Fruit fly (Drosophila melanogaster): Measurements from ENCODE around the gene BicD.
A peak's percentile ranks its signal among the peaks of the same experiment; 100 is the strongest.

Gene BicD

DNA sequence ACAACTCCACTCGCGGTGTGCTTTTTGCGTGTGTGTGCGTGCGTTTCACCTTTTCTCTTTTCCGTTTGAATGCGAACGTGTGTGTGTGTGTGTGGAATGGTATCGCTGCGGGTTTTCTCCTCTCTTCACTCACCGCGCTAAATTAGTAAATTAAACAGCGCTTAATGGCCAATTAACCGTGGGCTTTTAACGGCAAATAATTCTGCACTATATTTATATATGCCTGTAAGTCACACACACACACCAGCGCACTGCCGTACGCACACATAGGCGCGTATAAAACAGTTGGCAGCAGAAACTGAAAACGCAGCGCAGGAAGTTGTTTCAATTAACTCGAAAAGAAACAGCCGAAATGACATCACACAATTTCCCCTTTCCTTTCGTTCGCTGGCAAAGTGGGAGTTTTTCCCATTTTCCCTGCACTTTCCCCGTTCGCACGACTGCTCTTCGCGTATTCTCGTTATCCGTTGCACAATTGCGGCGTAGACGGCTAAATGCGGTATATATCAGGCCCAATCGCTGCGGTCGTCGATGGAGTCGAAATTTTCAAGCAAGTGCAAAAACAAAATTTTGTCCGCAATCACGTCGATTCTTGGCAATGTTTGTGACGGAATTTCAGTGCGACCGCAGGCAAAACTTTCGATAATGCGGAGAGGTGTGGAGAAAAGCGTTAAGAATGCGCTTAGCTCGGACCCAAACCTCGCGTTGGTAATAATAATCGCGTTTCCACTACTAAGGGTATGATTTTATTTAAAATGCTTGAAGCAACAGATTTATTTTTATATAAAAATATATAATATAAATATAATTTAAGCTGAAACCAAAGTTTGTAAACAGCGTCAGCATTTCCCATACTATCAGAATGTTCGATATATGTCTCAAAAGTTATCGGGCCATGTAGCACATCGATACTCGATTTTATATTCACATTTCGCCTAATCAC, at the start of gene BicD:
TSS of gene BicD (minus strand) at position 634 of the 943 bp plus-strand sequence.
- no peak for TF ChIP-seq noc (tag; optimal IDR thresholded peaks at IDR 0.05)

dm6 chr2L:17514090-17514715, 41.2 kb upstream of the BicD start:
- peak; percentile 32 for TF ChIP-seq noc (tag; optimal IDR thresholded peaks at IDR 0.05)

DNA sequence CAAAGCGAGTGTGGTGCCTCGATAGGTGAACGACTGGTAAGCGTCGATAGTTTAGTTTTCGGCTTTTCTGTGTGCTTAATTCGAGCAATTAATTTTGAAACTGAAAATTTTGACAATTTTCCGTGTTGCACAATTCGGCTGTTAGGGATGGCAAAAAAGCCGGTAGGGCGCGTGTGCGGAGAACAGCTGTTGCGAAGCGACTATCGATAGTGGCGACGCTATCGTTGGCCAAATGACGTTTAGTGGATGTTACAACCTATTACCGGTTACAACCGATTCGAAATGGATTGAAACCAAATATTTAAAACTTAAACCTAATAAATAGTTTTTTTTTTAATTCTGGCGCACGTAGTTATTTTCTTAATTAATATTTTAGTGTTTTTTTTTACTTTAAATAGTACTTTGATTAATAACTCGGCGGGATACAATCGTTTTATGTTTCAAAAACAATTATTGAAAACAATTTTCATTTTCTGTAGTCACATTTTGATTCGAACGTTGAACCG, 28.0 kb upstream of the BicD start, which contains the start of the genes mEFTs and Dhc36C:
TSS of gene mEFTs (minus strand) at position 161 of the 506 bp plus-strand sequence.
TSS of gene Dhc36C (plus strand) at position 456 of the 506 bp plus-strand sequence.
- no peak for TF ChIP-seq noc (tag; optimal IDR thresholded peaks at IDR 0.05)

DNA sequence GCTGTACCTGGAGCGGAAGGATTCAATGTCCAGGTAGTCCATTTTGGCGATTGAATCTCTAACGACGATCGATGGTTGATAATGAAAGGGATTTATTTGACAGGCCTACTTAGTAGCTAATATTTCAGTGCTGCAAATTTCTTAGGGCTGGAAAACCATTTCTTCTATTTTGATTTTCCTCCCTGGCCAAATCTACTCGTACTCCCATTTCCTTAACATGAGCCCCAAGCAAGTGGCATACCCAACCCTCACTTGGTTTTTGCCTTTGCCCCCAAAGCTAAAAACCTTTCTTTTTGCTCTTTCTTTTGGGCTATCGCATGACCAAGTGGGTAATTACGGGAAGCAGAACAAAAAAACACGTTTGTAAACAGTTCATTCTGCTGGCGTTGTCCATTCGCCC, 25.7 kb upstream of the BicD start, which contains the start of gene CG15142:
TSS of gene CG15142 (minus strand) at position 101 of the 400 bp plus-strand sequence.
- no peak for TF ChIP-seq noc (tag; optimal IDR thresholded peaks at IDR 0.05)

DNA sequence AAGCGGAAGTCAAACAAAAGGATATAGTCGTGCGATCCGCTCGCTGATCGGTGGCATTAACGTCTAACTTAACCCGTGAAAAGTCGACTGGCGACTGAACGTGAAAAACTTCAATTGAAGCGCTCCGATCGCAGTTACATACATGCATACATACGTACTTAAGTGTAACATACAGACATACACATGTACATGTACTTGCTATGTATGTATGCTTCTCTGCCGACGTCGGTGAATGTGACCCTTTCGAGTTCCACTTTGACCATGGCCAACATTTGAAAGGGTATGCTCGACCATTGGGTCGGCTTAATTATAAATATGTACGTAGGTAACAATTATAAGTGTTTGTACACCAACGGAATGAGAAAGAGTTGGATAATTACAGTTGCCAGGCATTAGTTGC, 24.1 kb upstream of the BicD start, which contains the start of gene qua:
TSS of gene qua (minus strand) at position 101 of the 400 bp plus-strand sequence.
- TF ChIP-seq noc (tag; optimal IDR thresholded peaks at IDR 0.05): no peak

dm6 chr2L:17495759-17496158, 22.7 kb upstream of the BicD start:
- no peak for TF ChIP-seq noc (tag; optimal IDR thresholded peaks at IDR 0.05)

dm6 chr2L:17492680-17493079, 19.7 kb upstream of the BicD start:
- TF ChIP-seq noc (tag; optimal IDR thresholded peaks at IDR 0.05): no peak

DNA sequence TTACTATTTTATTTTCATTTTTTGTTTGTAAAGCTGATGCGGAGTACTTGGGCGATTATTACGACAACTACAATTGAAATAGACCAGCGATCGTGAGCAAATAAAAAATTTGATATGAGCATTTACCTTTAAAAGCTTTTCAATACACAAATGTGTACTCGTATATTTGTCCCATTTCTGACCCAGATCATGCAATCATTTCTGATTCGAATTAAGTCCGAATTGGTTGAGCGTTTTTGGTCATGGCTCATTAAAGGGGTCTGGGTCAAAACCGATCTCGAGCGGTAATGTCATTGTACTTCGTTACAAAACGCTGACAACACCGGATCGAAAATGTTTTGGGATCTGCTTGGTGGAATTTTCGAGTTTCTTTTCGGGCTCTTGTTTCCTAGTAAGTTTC, 13.2 kb upstream of the BicD start, which contains the start of gene CG43220:
TSS of gene CG43220 (plus strand) at position 301 of the 400 bp plus-strand sequence.
- no peak for TF ChIP-seq noc (tag; optimal IDR thresholded peaks at IDR 0.05)

DNA sequence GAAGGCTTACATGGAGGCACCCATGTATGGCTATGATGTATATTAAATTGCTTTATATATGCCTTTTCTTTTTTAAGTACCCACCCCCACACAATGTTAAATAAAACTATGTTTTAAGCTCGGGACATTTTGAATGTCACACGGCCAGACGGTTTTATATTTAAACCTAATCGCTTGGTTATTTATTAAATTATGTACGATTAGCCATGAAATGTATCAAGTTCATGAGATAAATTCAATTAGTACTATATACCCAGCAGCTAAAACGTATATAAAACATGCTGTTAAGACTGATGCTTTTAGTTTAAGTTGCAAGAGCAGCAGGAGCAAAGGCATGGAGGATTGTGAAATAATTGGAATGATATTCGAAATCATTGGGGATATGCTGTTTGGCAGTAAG, 12.4 kb upstream of the BicD start, which contains the start of the genes CG43221 and CG43645:
TSS of gene CG43221 (plus strand) at position 301 of the 400 bp plus-strand sequence.
TSS of gene CG43645 (plus strand) at position 301 of the 400 bp plus-strand sequence.
- no peak for TF ChIP-seq noc (tag; optimal IDR thresholded peaks at IDR 0.05)

- peak; percentile 90 for TF ChIP-seq noc (tag; optimal IDR thresholded peaks at IDR 0.05)
These were observed 11.2 kb upstream of the BicD start, which contains the start of the genes GCS2beta and CG5131 for dm6 chr2L:17484174-17484573. Gene GCS2beta, minus strand, starts transcription at chr2L:17484307. Gene CG5131, plus strand, starts transcription at chr2L:17484501.

DNA sequence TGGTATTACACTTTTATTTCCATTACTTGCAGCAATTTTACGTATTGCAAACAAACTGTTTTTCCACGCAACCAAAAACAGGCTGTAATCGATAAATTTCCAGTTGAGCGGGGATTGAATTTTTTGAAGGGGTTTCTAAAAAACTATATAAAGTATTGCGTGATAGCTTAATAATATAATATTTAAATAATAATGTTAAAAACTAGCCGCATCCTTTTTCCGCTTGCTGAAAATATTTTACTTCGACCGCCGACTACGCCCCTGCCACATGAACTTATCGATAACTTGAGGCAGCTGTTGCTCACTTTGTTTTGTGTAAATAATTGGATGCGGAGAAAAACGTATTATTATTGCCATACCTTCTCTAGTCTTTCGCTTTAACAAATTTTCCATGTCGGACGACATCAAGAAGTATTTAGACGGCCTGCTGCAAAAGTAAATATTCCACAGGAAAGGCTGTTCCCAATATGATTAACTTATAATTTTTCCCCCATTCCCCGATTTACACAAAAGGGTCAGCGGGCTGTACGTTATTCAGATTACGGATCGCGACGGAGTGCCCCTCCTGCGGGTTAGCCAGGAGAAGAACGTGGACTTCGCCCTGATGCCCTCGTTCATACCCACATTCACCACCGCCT, 8.0 kb upstream of the BicD start, which contains the start of the genes fws and Lamtor3:
TSS of gene fws (minus strand) at position 87 of the 638 bp plus-strand sequence.
TSS of gene Lamtor3 (plus strand) at position 289 of the 638 bp plus-strand sequence.
- peak; percentile 96 for TF ChIP-seq noc (tag; optimal IDR thresholded peaks at IDR 0.05)

DNA sequence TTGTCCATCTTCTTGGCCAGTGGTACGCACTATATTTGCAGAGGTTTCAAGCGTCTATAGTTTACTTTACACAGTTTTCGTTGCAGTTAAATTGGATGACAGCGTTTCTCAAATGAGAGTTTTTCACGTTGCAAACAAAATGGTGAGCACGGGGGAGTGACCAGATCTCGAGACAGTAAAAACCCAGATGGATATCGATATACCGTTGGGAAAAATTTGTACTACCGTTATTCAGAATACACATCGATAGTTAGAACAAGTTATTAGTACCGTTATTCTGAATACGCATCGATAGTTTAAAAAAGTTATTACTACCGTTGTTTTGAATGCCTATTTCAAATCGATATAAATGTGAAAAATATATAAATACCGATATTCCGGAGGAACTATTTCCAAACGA, 4.7 kb upstream of the BicD start, which contains the start of gene cass:
TSS of gene cass (minus strand) at position 179 of the 400 bp plus-strand sequence.
- no peak for TF ChIP-seq noc (tag; optimal IDR thresholded peaks at IDR 0.05)

dm6 chr2L:17471524-17471923, 1.5 kb downstream of the BicD start, which contains the start of gene Sgt:
Gene Sgt, plus strand, starts transcription at chr2L:17471603.
- TF ChIP-seq noc (tag; optimal IDR thresholded peaks at IDR 0.05): no peak

- peak; percentile 79 for TF ChIP-seq noc (tag; optimal IDR thresholded peaks at IDR 0.05)
These were observed 2.4 kb downstream of the BicD start for dm6 chr2L:17470630-17471029.

DNA sequence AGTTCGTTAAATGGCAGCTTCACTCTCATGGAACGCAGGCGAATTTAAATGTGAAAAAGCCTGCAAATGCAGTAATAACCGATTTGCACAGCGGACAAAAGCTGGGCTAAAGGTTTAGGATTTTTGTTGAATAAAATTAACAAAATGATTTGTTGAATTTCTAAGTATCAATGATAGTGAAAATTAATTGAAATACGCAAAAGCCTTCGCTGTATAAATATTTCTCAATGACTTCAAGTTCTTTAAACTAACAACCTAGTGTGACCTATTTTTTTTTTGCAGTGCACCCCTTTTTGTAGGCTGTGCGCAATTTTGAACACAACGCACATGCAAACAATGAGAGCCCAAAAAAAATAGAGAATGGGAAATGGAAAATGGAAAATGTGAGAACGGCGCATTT, 6.1 kb downstream of the BicD start:
- no peak for TF ChIP-seq noc (tag; optimal IDR thresholded peaks at IDR 0.05)

All from whole organism, larva.